Worm (Caenorhabditis elegans): ENCODE measurements around the gene algn-11.

algn-11 gene

ce11 chrIII:7263028-7263427 lies 27.3 kb downstream of the algn-11 start:
- TF ChIP-seq tab-1 (GFP tag; IDR thresholded peaks at IDR 0.05) (no peak), ztf-29 (GFP tag; IDR thresholded peaks at IDR 0.05) (no peak), T22C8.4 (GFP tag; IDR thresholded peaks at IDR 0.05) (no peak), cog-1 (tag; optimal IDR thresholded peaks at IDR 0.05) (no peak), flt-1 (GFP tag; IDR thresholded peaks at IDR 0.05) (no peak), med-1 (GFP tag; optimal IDR thresholded peaks at IDR 0.05; ENCODE audit: insufficient read depth) (no peak), ztf-23 (GFP tag; IDR thresholded peaks at IDR 0.05) (no peak), ref-1 (GFP tag; conservative IDR thresholded peaks at IDR 0.05) (no peak), klf-2 (GFP tag; conservative IDR thresholded peaks at IDR 0.05) (no peak)

DNA sequence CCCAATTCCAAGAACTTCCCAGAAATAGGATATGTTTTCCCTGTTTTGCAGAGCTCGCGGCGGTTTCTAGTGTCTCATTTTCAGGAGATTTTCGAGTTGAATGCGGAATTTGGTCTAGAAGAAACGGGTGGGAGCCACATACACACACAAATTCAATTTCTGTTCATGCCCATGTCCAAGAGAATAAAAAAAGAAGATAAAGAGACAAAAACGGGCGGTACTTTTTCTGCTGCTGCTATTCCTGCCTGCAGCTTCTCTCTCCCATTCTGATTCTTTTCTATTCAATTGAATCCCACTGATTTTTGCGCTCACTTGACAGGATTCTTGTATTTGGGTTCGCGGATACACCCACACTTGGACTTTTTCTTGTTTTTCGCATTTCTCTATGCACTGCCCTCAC lies 27.8 kb downstream of the algn-11 start:
- no peak for TF ChIP-seq ztf-23 (GFP tag; IDR thresholded peaks at IDR 0.05)
- no peak for TF ChIP-seq flt-1 (GFP tag; IDR thresholded peaks at IDR 0.05)
- TF ChIP-seq ref-1 (GFP tag; conservative IDR thresholded peaks at IDR 0.05) = no peak

- TF ChIP-seq flt-1 (GFP tag; IDR thresholded peaks at IDR 0.05) (no peak), med-1 (GFP tag; optimal IDR thresholded peaks at IDR 0.05; ENCODE audit: insufficient read depth) (no peak)
These were observed 31.4 kb downstream of the algn-11 start, which contains the start of gene B0361.4 for ce11 chrIII:7258931-7259330. B0361.4 (plus strand) TSS chrIII:7258991.

ce11 chrIII:7253669-7254068 lies 36.7 kb downstream of the algn-11 start:
- TF ChIP-seq klf-2 (GFP tag; conservative IDR thresholded peaks at IDR 0.05) (no peak), ztf-29 (GFP tag; IDR thresholded peaks at IDR 0.05) (no peak), med-1 (GFP tag; optimal IDR thresholded peaks at IDR 0.05; ENCODE audit: insufficient read depth) (no peak), flt-1 (GFP tag; IDR thresholded peaks at IDR 0.05) (no peak), T22C8.4 (GFP tag; IDR thresholded peaks at IDR 0.05) (no peak), cog-1 (tag; optimal IDR thresholded peaks at IDR 0.05) (no peak), ztf-23 (GFP tag; IDR thresholded peaks at IDR 0.05) (no peak), tab-1 (GFP tag; IDR thresholded peaks at IDR 0.05) (no peak), ref-1 (GFP tag; conservative IDR thresholded peaks at IDR 0.05) (no peak)

- TF ChIP-seq T22C8.4 (GFP tag; IDR thresholded peaks at IDR 0.05) (no peak), ztf-23 (GFP tag; IDR thresholded peaks at IDR 0.05) (no peak), flt-1 (GFP tag; IDR thresholded peaks at IDR 0.05) (no peak), ztf-29 (GFP tag; IDR thresholded peaks at IDR 0.05) (no peak), cog-1 (tag; optimal IDR thresholded peaks at IDR 0.05) (no peak), ref-1 (GFP tag; conservative IDR thresholded peaks at IDR 0.05) (no peak), tab-1 (GFP tag; IDR thresholded peaks at IDR 0.05) (no peak), klf-2 (GFP tag; conservative IDR thresholded peaks at IDR 0.05) (no peak), med-1 (GFP tag; optimal IDR thresholded peaks at IDR 0.05; ENCODE audit: insufficient read depth) (no peak)
These were observed 42.6 kb downstream of the algn-11 start, which contains the start of gene zmp-6 for ce11 chrIII:7247740-7248139. zmp-6 (minus strand) TSS chrIII:7247840.

DNA sequence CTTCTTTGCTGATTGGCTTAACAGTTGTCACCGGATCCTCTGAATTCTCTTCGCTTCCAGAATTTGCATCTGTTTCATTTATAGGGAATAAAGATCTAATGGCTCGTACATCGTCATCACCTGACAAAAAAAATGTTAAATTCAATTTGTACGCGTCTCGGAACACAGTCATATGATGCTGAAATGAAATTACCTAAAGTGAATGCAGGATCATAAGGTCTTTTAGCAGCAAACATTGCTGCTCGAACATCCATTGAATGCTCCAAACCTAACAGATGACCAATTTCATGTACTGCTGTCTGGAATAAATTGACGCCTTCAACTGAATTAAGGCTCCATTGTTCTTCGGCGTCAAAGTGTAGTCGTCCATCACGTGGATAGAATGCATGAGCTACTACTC lies 44.0 kb downstream of the algn-11 start:
- no peak for TF ChIP-seq flt-1 (GFP tag; IDR thresholded peaks at IDR 0.05)

- TF ChIP-seq ref-1 (GFP tag; conservative IDR thresholded peaks at IDR 0.05) (no peak), flt-1 (GFP tag; IDR thresholded peaks at IDR 0.05) (no peak), klf-2 (GFP tag; conservative IDR thresholded peaks at IDR 0.05) (no peak), ztf-23 (GFP tag; IDR thresholded peaks at IDR 0.05) (no peak), ztf-29 (GFP tag; IDR thresholded peaks at IDR 0.05) (no peak), med-1 (GFP tag; optimal IDR thresholded peaks at IDR 0.05; ENCODE audit: insufficient read depth) (no peak), T22C8.4 (GFP tag; IDR thresholded peaks at IDR 0.05) (no peak), cog-1 (tag; optimal IDR thresholded peaks at IDR 0.05) (no peak), tab-1 (GFP tag; IDR thresholded peaks at IDR 0.05) (no peak)
These were observed 47.4 kb downstream of the algn-11 start, which contains the start of gene osm-10 for ce11 chrIII:7242988-7243387. osm-10 (plus strand) TSS chrIII:7243280.

DNA sequence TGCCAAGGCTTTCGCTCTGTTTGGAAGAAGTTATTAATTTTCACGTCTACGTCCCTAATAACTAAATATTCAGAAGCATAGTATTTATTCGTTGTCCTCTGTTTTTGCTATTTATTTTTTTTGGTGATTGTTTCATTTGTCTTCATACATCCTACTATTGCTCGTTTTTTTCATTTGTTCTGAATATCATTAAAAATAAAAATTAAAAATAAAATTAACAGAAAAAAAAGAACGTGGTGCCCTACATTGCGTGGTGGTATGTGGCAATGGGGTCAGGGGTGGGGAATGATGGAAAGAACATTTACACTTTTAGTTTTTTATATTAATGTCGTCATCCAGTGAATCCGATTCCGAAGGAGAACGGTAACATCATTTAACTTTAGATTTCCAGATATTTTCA lies 49.3 kb downstream of the algn-11 start, which contains the start of gene ztf-31:
Gene ztf-31 (plus strand): TSS at position 301 of the 400 bp plus-strand sequence.
- no peak for TF ChIP-seq ztf-23 (GFP tag; IDR thresholded peaks at IDR 0.05)

DNA sequence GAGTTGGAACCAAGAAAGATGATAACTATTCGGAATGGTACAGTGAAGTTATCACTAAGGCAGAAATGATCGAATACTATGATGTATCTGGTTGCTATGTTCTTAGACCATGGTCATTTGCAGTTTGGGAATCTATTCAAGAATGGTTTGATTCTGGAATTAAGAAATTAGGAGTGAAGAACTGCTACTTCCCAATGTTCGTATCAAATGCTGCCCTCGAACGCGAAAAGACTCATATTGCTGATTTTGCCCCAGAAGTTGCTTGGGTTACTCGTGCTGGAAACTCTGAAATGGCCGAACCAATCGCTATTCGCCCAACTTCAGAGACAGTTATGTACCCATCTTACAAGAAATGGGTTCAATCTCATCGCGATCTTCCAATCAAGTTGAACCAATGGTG lies 50.9 kb downstream of the algn-11 start:
- TF ChIP-seq ztf-23 (GFP tag; IDR thresholded peaks at IDR 0.05) (no peak), T22C8.4 (GFP tag; IDR thresholded peaks at IDR 0.05) (no peak), flt-1 (GFP tag; IDR thresholded peaks at IDR 0.05) (no peak), med-1 (GFP tag; optimal IDR thresholded peaks at IDR 0.05; ENCODE audit: insufficient read depth) (no peak), ref-1 (GFP tag; conservative IDR thresholded peaks at IDR 0.05) (no peak), klf-2 (GFP tag; conservative IDR thresholded peaks at IDR 0.05) (no peak), tab-1 (GFP tag; IDR thresholded peaks at IDR 0.05) (no peak)

DNA sequence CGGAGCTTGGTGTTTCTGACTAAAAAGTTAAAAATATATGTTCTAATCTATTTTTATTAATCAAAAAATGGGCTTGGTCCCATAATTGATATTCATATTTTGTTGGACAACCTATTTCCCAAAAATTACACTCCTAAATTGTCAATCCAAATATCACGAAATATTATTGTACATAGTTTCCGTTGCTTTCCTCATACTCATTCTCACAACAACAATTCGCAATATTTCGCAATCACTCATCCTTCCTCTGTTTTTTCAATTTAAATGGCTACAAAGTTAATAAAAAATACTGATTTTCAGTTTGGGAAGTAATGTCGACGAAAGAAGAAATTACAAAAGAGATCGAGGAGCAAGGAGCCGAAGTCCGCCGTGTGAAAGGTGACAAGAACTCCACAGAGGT lies 51.6 kb downstream of the algn-11 start, which contains the start of gene pars-1:
Gene pars-1 (plus strand): TSS at position 301 of the 400 bp plus-strand sequence.
- TF ChIP-seq med-1 (GFP tag; optimal IDR thresholded peaks at IDR 0.05; ENCODE audit: insufficient read depth) (no peak), ref-1 (GFP tag; conservative IDR thresholded peaks at IDR 0.05) (no peak), ztf-29 (GFP tag; IDR thresholded peaks at IDR 0.05) (no peak), T22C8.4 (GFP tag; IDR thresholded peaks at IDR 0.05) (no peak), klf-2 (GFP tag; conservative IDR thresholded peaks at IDR 0.05) (no peak), flt-1 (GFP tag; IDR thresholded peaks at IDR 0.05) (no peak)
